Fruit fly (Drosophila melanogaster) whole organism, embryonic: ENCODE results near the gene QIL1.

Experiments used
- Abd-B ChIP-seq: fragments of 200-800 bp; sonication (Bioruptor generic); optimal IDR thresholded peaks from 2 replicates; lab custom pipeline; 2018; ENCODE audit warnings: missing biosample characterization, mild to moderate bottlenecking, missing genetic modification characterization, moderate library complexity
- Aef1 ChIP-seq: fragments of 200-800 bp; sonication (Bioruptor generic); IDR thresholded peaks from 3 replicates; pipeline ENCODE4 v1.3.6; 2022; ENCODE audit warnings: missing biosample characterization, missing genetic modification characterization
- Awh ChIP-seq: fragments of 200-800 bp; sonication (Bioruptor generic); IDR thresholded peaks from 2 replicates; pipeline ENCODE4, ENCODE4 v1.3.6; 2022; ENCODE audit warnings: missing biosample characterization, missing genetic modification characterization
- CG1024 ChIP-seq: fragments of 200-800 bp; sonication (Bioruptor generic); IDR thresholded peaks from 2 replicates; pipeline ENCODE4 v1.3.6; 2022; ENCODE audit warnings: missing biosample characterization, missing genetic modification characterization
- CG10959 ChIP-seq: fragments of 200-800 bp; sonication (Bioruptor generic); IDR thresholded peaks from 2 replicates; pipeline ENCODE4 v1.3.6; 2022; ENCODE audit warnings: missing biosample characterization, missing genetic modification characterization
- CG12942 ChIP-seq: fragments of 200-800 bp; sonication (Bioruptor generic); optimal IDR thresholded peaks from 3 replicates; lab custom pipeline; 2016; ENCODE audit warnings: missing biosample characterization, missing genetic modification characterization
- CG14860 ChIP-seq: fragments of 200-800 bp; sonication (Bioruptor generic); IDR thresholded peaks from 3 replicates; pipeline ENCODE4 v1.3.6; 2022; ENCODE audit warnings: missing biosample characterization, missing genetic modification characterization; ENCODE audit not compliant: partially characterized antibody
- CG15601 ChIP-seq: fragments of 200-800 bp; sonication (Bioruptor generic); optimal IDR thresholded peaks from 3 replicates; lab custom pipeline; 2019; ENCODE audit warnings: missing biosample characterization, mild to moderate bottlenecking, missing genetic modification characterization, moderate library complexity
- CG17359 ChIP-seq: fragments of 200-800 bp; sonication (Bioruptor generic); optimal IDR thresholded peaks from 3 replicates; lab custom pipeline; 2018; ENCODE audit warnings: missing biosample characterization, mild to moderate bottlenecking, missing genetic modification characterization, moderate library complexity
- CG17568 ChIP-seq: fragments of 200-800 bp; sonication (Bioruptor generic); optimal IDR thresholded peaks from 2 replicates; lab custom pipeline; 2018; ENCODE audit warnings: missing biosample characterization, mild to moderate bottlenecking, missing genetic modification characterization, moderate library complexity
- CG17612 ChIP-seq: fragments of 200-800 bp; sonication (Bioruptor generic); IDR thresholded peaks from 2 replicates; pipeline ENCODE4 v1.3.6; 2022; ENCODE audit warnings: missing biosample characterization, missing genetic modification characterization
- CG18619 ChIP-seq: fragments of 200-800 bp; sonication (Bioruptor generic); optimal IDR thresholded peaks from 3 replicates; lab custom pipeline; 2017; ENCODE audit warnings: missing biosample characterization, mild to moderate bottlenecking, missing genetic modification characterization
- CG2199 ChIP-seq: fragments of 200-800 bp; sonication (Bioruptor generic); IDR thresholded peaks from 3 replicates; pipeline ENCODE4 v1.3.6; 2022; ENCODE audit warnings: missing biosample characterization, missing genetic modification characterization
- CG2202 ChIP-seq: fragments of 200-800 bp; sonication (Bioruptor generic); optimal IDR thresholded peaks from 2 replicates; lab custom pipeline; 2018; ENCODE audit warnings: missing biosample characterization, mild to moderate bottlenecking, missing genetic modification characterization
- CG30431 ChIP-seq: fragments of 200-800 bp; sonication (Bioruptor generic); optimal IDR thresholded peaks from 2 replicates; lab custom pipeline; 2017; ENCODE audit warnings: missing biosample characterization, missing genetic modification characterization
- CG4617 ChIP-seq: fragments of 200-800 bp; sonication (Bioruptor generic); optimal IDR thresholded peaks from 3 replicates; lab custom pipeline; 2016; ENCODE audit warnings: missing biosample characterization, missing genetic modification characterization, borderline replicate concordance
- CG7357 ChIP-seq: fragments of 200-800 bp; sonication (Bioruptor generic); IDR thresholded peaks from 3 replicates; pipeline ENCODE4 v1.3.6; 2022; ENCODE audit warnings: missing biosample characterization, missing genetic modification characterization
- CG7786 ChIP-seq: fragments of 200-800 bp; sonication (Bioruptor generic); optimal IDR thresholded peaks from 2 replicates; lab custom pipeline; 2016; ENCODE audit warnings: missing biosample characterization, missing genetic modification characterization
- Camta ChIP-seq: fragments of 200-800 bp; sonication (Bioruptor generic); optimal IDR thresholded peaks from 2 replicates; lab custom pipeline; 2016; ENCODE audit warnings: missing biosample characterization, missing genetic modification characterization
- Dll ChIP-seq: fragments of 200-800 bp; sonication (Bioruptor generic); IDR thresholded peaks from 4 replicates; pipeline ENCODE4 v1.3.6; 2022; ENCODE audit warnings: missing biosample characterization, missing genetic modification characterization; ENCODE audit not compliant: partially characterized antibody
- Elba2 ChIP-seq: fragments of 200-800 bp; sonication (Bioruptor generic); optimal IDR thresholded peaks from 3 replicates; lab custom pipeline; 2016; ENCODE audit warnings: missing biosample characterization, missing genetic modification characterization
- Fer1 ChIP-seq: fragments of 200-800 bp; sonication (Bioruptor generic); optimal IDR thresholded peaks from 2 replicates; lab custom pipeline; 2017; ENCODE audit warnings: missing biosample characterization, mild to moderate bottlenecking, missing genetic modification characterization
- H15 ChIP-seq: fragments of 200-800 bp; sonication (Bioruptor generic); IDR thresholded peaks from 3 replicates; pipeline ENCODE4 v1.3.6; 2022; ENCODE audit warnings: missing biosample characterization, missing genetic modification characterization
- Hr78 ChIP-seq, 2 experiments: fragments of 200-800 bp in 1 of 2; fragments of >200 bp in 1 of 2; sonication (Bioruptor generic) in 1 of 2; optimal IDR thresholded peaks; 2 replicates each; lab custom pipeline; 2017 to 2019; ENCODE audit warnings: missing biosample characterization in 2 of 2, missing genetic modification characterization in 2 of 2, mild to moderate bottlenecking in 1 of 2, moderate library complexity in 1 of 2
- Mes4 ChIP-seq: fragments of 200-800 bp; sonication (Bioruptor generic); optimal IDR thresholded peaks from 2 replicates; lab custom pipeline; 2016; ENCODE audit warnings: missing biosample characterization, missing genetic modification characterization
- Sox102F ChIP-seq: fragments of 200-800 bp; sonication (Bioruptor generic); optimal IDR thresholded peaks from 2 replicates; lab custom pipeline; 2018; ENCODE audit warnings: missing biosample characterization, mild to moderate bottlenecking, missing genetic modification characterization, moderate library complexity
- Spps ChIP-seq: fragments of 200-800 bp; sonication (Bioruptor generic); optimal IDR thresholded peaks from 2 replicates; lab custom pipeline; 2018; ENCODE audit warnings: missing biosample characterization, mild to moderate bottlenecking, missing genetic modification characterization
- Sry-β ChIP-seq: fragments of 200-800 bp; sonication (Bioruptor generic); optimal IDR thresholded peaks from 2 replicates; lab custom pipeline; 2018; ENCODE audit warnings: missing biosample characterization, mild to moderate bottlenecking, missing genetic modification characterization, moderate library complexity
- Tbp ChIP-seq: fragments of >200 bp; optimal IDR thresholded peaks from 2 replicates; lab custom pipeline; 2018; ENCODE audit warnings: missing biosample characterization, missing genetic modification characterization
- bcd ChIP-seq: fragments of 200-800 bp; sonication (Bioruptor generic); optimal IDR thresholded peaks from 2 replicates; lab custom pipeline; 2017; ENCODE audit warnings: missing biosample characterization, mild to moderate bottlenecking, missing genetic modification characterization
- ci ChIP-seq: fragments of 200-800 bp; sonication (Bioruptor generic); IDR thresholded peaks from 3 replicates; pipeline ENCODE4 v1.3.6; 2022; ENCODE audit warnings: missing biosample characterization, missing genetic modification characterization
- dan ChIP-seq: fragments of 200-800 bp; sonication (Bioruptor generic); IDR thresholded peaks from 2 replicates; pipeline ENCODE4 v1.3.6; 2022; ENCODE audit warnings: missing biosample characterization, missing genetic modification characterization
- ems ChIP-seq: fragments of 200-800 bp; sonication (Bioruptor generic); optimal IDR thresholded peaks from 3 replicates; lab custom pipeline; 2016; ENCODE audit warnings: missing biosample characterization, missing genetic modification characterization
- fd102C ChIP-seq: fragments of 200-800 bp; sonication (Bioruptor generic); optimal IDR thresholded peaks from 2 replicates; lab custom pipeline; 2018; ENCODE audit warnings: missing biosample characterization, mild to moderate bottlenecking, missing genetic modification characterization, moderate library complexity
- ftz-f1 ChIP-seq: fragments of 200-800 bp; sonication (Bioruptor generic); optimal IDR thresholded peaks from 2 replicates; lab custom pipeline; 2016; ENCODE audit warnings: missing biosample characterization, missing genetic modification characterization
- gfzf ChIP-seq: fragments of 200-800 bp; sonication (Bioruptor generic); optimal IDR thresholded peaks from 2 replicates; lab custom pipeline; 2016; ENCODE audit warnings: missing biosample characterization, mild to moderate bottlenecking, missing genetic modification characterization, moderate library complexity
- grn ChIP-seq: fragments of 200-800 bp; sonication (Bioruptor generic); optimal IDR thresholded peaks from 3 replicates; lab custom pipeline; 2017; ENCODE audit warnings: missing biosample characterization, missing genetic modification characterization
- inv ChIP-seq: fragments of 200-800 bp; sonication (Bioruptor generic); IDR thresholded peaks from 2 replicates; pipeline ENCODE4 v1.3.6; 2022; ENCODE audit warnings: missing biosample characterization, missing genetic modification characterization; ENCODE audit not compliant: partially characterized antibody
- jumu ChIP-seq: fragments of 200-800 bp; sonication (Bioruptor generic); optimal IDR thresholded peaks from 3 replicates; lab custom pipeline; 2016; ENCODE audit warnings: missing biosample characterization, missing genetic modification characterization
- lbe ChIP-seq: fragments of 200-800 bp; sonication (Bioruptor generic); optimal IDR thresholded peaks from 2 replicates; lab custom pipeline; 2016; ENCODE audit warnings: missing biosample characterization, mild to moderate bottlenecking, missing genetic modification characterization
- pfk ChIP-seq: fragments of 200-800 bp; sonication (Bioruptor generic); optimal IDR thresholded peaks from 2 replicates; lab custom pipeline; 2018; ENCODE audit warnings: missing biosample characterization, mild to moderate bottlenecking, missing genetic modification characterization, moderate library complexity
- pnt ChIP-seq: fragments of 200-800 bp; sonication (Bioruptor generic); optimal IDR thresholded peaks from 3 replicates; lab custom pipeline; 2016; ENCODE audit warnings: missing biosample characterization, missing genetic modification characterization
- pzg ChIP-seq: fragments of 200-800 bp; sonication (Bioruptor generic); optimal IDR thresholded peaks from 3 replicates; lab custom pipeline; 2018; ENCODE audit warnings: missing biosample characterization, mild to moderate bottlenecking, missing genetic modification characterization, moderate library complexity
- schlank ChIP-seq: fragments of 200-800 bp; sonication (Bioruptor generic); optimal IDR thresholded peaks from 2 replicates; lab custom pipeline; 2018; ENCODE audit warnings: missing biosample characterization, mild to moderate bottlenecking, missing genetic modification characterization
- sob ChIP-seq: fragments of 200-800 bp; sonication (Bioruptor generic); IDR thresholded peaks from 2 replicates; pipeline ENCODE4 v1.3.6; 2022; ENCODE audit warnings: missing biosample characterization, missing genetic modification characterization
- sr ChIP-seq: fragments of 200-800 bp; sonication (Bioruptor generic); IDR thresholded peaks from 3 replicates; pipeline ENCODE4 v1.3.6; 2022; ENCODE audit warnings: missing biosample characterization, missing genetic modification characterization
- twi ChIP-seq: fragments of 200-800 bp; optimal IDR thresholded peaks from 2 replicates; lab custom pipeline; 2019; ENCODE audit warnings: missing biosample characterization, mild to moderate bottlenecking, missing genetic modification characterization, moderate library complexity
- unc-4 ChIP-seq: fragments of 200-800 bp; sonication (Bioruptor generic); IDR thresholded peaks from 2 replicates; pipeline ENCODE4 v1.3.6; 2022; ENCODE audit warnings: missing biosample characterization, missing genetic modification characterization; ENCODE audit not compliant: partially characterized antibody
- wdn ChIP-seq: fragments of 200-800 bp; sonication (Bioruptor generic); IDR thresholded peaks from 2 replicates; pipeline ENCODE4 v1.3.6; 2022; ENCODE audit warnings: missing biosample characterization, missing genetic modification characterization

Gene QIL1

DNA sequence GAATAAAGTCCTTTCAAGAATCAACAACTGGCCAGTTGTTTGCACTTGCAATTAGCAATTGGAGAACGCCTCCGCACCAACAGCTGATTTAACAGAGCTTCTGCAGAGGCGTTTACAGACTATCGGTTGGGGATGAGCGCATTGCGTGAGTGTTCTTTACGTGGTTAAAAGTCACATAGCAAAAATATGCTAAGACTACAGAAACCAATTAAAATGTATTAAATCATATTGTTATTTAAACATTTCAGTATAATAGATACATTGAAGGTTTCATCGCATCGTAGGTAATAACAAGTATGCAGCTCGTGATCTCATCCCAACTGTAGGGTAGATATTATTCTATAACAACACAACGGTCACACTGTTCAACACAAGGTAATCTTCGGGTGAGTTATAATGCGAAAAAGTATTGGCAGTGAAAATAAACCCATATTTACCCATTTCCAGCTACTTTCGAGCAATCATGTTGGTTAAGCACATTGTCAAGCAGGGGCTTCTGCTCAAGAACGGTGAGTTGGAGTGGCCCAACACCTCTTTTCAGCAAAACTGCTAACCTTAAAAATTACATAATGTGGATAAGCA lies 40.5 kb upstream of the QIL1 start, which contains the start of the genes Sec3 and COX7B (continued):
- TF ChIP-seq dan (GFP tag; lab: Robert Waterston, UW), result no peak
- 0 out of 3 replicates have a peak, but pooled peaks have one; percentile 59 for TF ChIP-seq ci (GFP tag; lab: Robert Waterston, UW)
- TF ChIP-seq Aef1 (GFP tag; lab: Robert Waterston, UW), result peak; percentile 44; the same call in 2 of the 3 replicates
- peak; percentile 68 for TF ChIP-seq CG15601 (tag; lab: Kevin White, UChicago)
- peak; percentile 68 for TF ChIP-seq twi (tag; lab: Kevin White, UChicago)
- TF ChIP-seq CG1024 (GFP tag; lab: Robert Waterston, UW), result no peak
- TF ChIP-seq Spps, result peak; percentile 25
- TF ChIP-seq Tbp (GFP tag; lab: Kevin White, UChicago), result no peak
- TF ChIP-seq jumu (GFP tag; lab: Kevin White, UChicago), result peak; percentile 31
- TF ChIP-seq Hr78 (GFP tag; optimal IDR thresholded peaks at IDR 0.05; lab: Kevin White, UChicago), result no peak
- peak; percentile 54 for TF ChIP-seq Sox102F
- no peak for TF ChIP-seq grn
- TF ChIP-seq H15 (GFP tag; lab: Robert Waterston, UW), result no peak
- no peak for TF ChIP-seq Awh (GFP tag; lab: Robert Waterston, UW)
- no peak for TF ChIP-seq CG2199
- no peak for TF ChIP-seq CG17612 (GFP tag; lab: Robert Waterston, UW)
- TF ChIP-seq CG4617 (GFP tag; lab: Kevin White, UChicago), result peak; percentile 89
- TF ChIP-seq wdn, result peak; percentile 64
- peak; percentile 67 for TF ChIP-seq Elba2 (GFP tag; lab: Kevin White, UChicago)
- TF ChIP-seq Camta (GFP tag; lab: Kevin White, UChicago), result no peak
- peak; percentile 97 for TF ChIP-seq Dll
- TF ChIP-seq inv (GFP tag; lab: Robert Waterston, UW), result peak; percentile 92
- TF ChIP-seq CG17568 (GFP tag; lab: Kevin White, UChicago), result peak; percentile 52
- TF ChIP-seq Abd-B (GFP tag; lab: Kevin White, UChicago), result peak; percentile 62
- TF ChIP-seq unc-4 (GFP tag; lab: Robert Waterston, UW), result peak; percentile 95
- TF ChIP-seq Mes4, result no peak
- TF ChIP-seq CG14860, result peak; percentile 91
- peak; percentile 32 for TF ChIP-seq CG12942 (GFP tag; lab: Kevin White, UChicago)
- no peak for TF ChIP-seq schlank (tag; lab: Kevin White, UChicago)
- TF ChIP-seq fd102C (GFP tag; lab: Kevin White, UChicago), result no peak
- peak; percentile 17 for TF ChIP-seq CG7786 (GFP tag; lab: Kevin White, UChicago)
- peak; percentile 72 for TF ChIP-seq ftz-f1 (GFP tag; lab: Kevin White, UChicago)
- peak; percentile 45 for TF ChIP-seq bcd
- TF ChIP-seq CG18619 (GFP tag; lab: Kevin White, UChicago), result peak; percentile 46
- peak; percentile 57 for TF ChIP-seq CG17359 (tag; lab: Kevin White, UChicago)
- TF ChIP-seq CG2202, result peak; percentile 7
- TF ChIP-seq pfk (GFP tag; lab: Kevin White, UChicago), result no peak
- peak; percentile 72 for TF ChIP-seq lbe (GFP tag; lab: Kevin White, UChicago)
- peak; percentile 71 for TF ChIP-seq sob (GFP tag; lab: Robert Waterston, UW)
- peak; percentile 59; the same call in 1 of the 3 replicates for TF ChIP-seq sr (GFP tag; lab: Robert Waterston, UW)
- 0 out of 3 replicates have a peak, but pooled peaks have one; percentile 34 for TF ChIP-seq CG7357 (GFP tag; lab: Robert Waterston, UW)
- TF ChIP-seq CG10959, result no peak
- TF ChIP-seq Fer1 (GFP tag; lab: Kevin White, UChicago), result peak; percentile 72
- TF ChIP-seq pnt (GFP tag; lab: Kevin White, UChicago), result peak; percentile 28
- TF ChIP-seq gfzf, result peak; percentile 82
- peak; percentile 87 for TF ChIP-seq pzg (GFP tag; lab: Kevin White, UChicago)
- TF ChIP-seq Sry-β, result peak; percentile 65
- TF ChIP-seq CG30431 (GFP tag; lab: Kevin White, UChicago), result peak; percentile 4
- TF ChIP-seq ems (GFP tag; lab: Kevin White, UChicago), result peak; percentile 61
